Fruit fly (Drosophila melanogaster) whole organism, embryonic: ENCODE measurements around the gene CG42781.

ENCODE experiments used
- Awh ChIP-seq: fragments of 200-800 bp; sonication (Bioruptor generic); IDR thresholded peaks from 2 replicates; pipeline ENCODE4, ENCODE4 v1.3.6; 2022; ENCODE audit warnings: missing biosample characterization, missing genetic modification characterization
- CG10543 ChIP-seq: fragments of 200-800 bp; sonication (Bioruptor generic); optimal IDR thresholded peaks from 3 replicates; lab custom pipeline; 2017; ENCODE audit warnings: missing biosample characterization, mild to moderate bottlenecking, missing genetic modification characterization, moderate library complexity
- CG12155 ChIP-seq: fragments of 200-800 bp; sonication (Bioruptor generic); optimal IDR thresholded peaks from 3 replicates; lab custom pipeline; 2016; ENCODE audit warnings: missing biosample characterization, missing genetic modification characterization
- CG12219 ChIP-seq: fragments of 200-800 bp; sonication (Bioruptor generic); optimal IDR thresholded peaks from 3 replicates; lab custom pipeline; 2018; ENCODE audit warnings: missing biosample characterization, mild to moderate bottlenecking, missing genetic modification characterization
- CG13624 ChIP-seq: fragments of 200-800 bp; sonication (Bioruptor generic); optimal IDR thresholded peaks from 2 replicates; lab custom pipeline; 2016; ENCODE audit warnings: missing biosample characterization, missing genetic modification characterization
- CG14441 ChIP-seq: fragments of 200-800 bp; sonication (Bioruptor generic); IDR thresholded peaks from 2 replicates; pipeline ENCODE4 v1.3.6; 2022; ENCODE audit warnings: missing biosample characterization, missing genetic modification characterization
- CG18262 ChIP-seq: fragments of 200-800 bp; optimal IDR thresholded peaks from 3 replicates; lab custom pipeline; 2019; ENCODE audit warnings: missing biosample characterization, mild to moderate bottlenecking, missing genetic modification characterization, moderate library complexity
- CG2678 ChIP-seq: fragments of 200-800 bp; sonication (Bioruptor generic); optimal IDR thresholded peaks from 3 replicates; lab custom pipeline; 2019; ENCODE audit warnings: missing biosample characterization, mild to moderate bottlenecking, missing genetic modification characterization, moderate library complexity
- CG3407 ChIP-seq: fragments of 200-800 bp; sonication (Bioruptor generic); optimal IDR thresholded peaks from 2 replicates; lab custom pipeline; 2018; ENCODE audit warnings: missing biosample characterization, mild to moderate bottlenecking, missing genetic modification characterization
- CG34422 ChIP-seq: fragments of 200-800 bp; sonication (Bioruptor generic); IDR thresholded peaks from 3 replicates; pipeline ENCODE4 v1.3.6; 2022; ENCODE audit warnings: missing biosample characterization, missing genetic modification characterization
- CG4424 ChIP-seq: fragments of 200-800 bp; sonication (Bioruptor generic); optimal IDR thresholded peaks from 3 replicates; lab custom pipeline; 2016; ENCODE audit warnings: missing biosample characterization, missing genetic modification characterization
- CG6272 ChIP-seq: fragments of 200-800 bp; sonication (Bioruptor generic); IDR thresholded peaks from 2 replicates; pipeline ENCODE4 v1.3.6; 2022; ENCODE audit warnings: missing biosample characterization, missing genetic modification characterization
- CG6765 ChIP-seq: fragments of 200-800 bp; sonication (Bioruptor generic); optimal IDR thresholded peaks from 3 replicates; lab custom pipeline; 2017; ENCODE audit warnings: missing biosample characterization, mild to moderate bottlenecking, missing genetic modification characterization
- CG6791 ChIP-seq: fragments of 200-800 bp; sonication (Bioruptor generic); IDR thresholded peaks from 3 replicates; pipeline ENCODE4 v1.3.6; 2022; ENCODE audit warnings: missing biosample characterization, missing genetic modification characterization; ENCODE audit not compliant: partially characterized antibody
- CG7963 ChIP-seq: fragments of 200-800 bp; sonication (Bioruptor generic); IDR thresholded peaks from 3 replicates; pipeline ENCODE4 v1.3.6; 2022; ENCODE audit warnings: missing biosample characterization, missing genetic modification characterization; ENCODE audit not compliant: partially characterized antibody
- CG8359 ChIP-seq: fragments of 200-800 bp; sonication (Bioruptor generic); optimal IDR thresholded peaks from 2 replicates; lab custom pipeline; 2017; ENCODE audit warnings: missing biosample characterization, mild to moderate bottlenecking, missing genetic modification characterization, borderline replicate concordance
- D ChIP-seq, 2 experiments: fragments of 200-800 bp in 1 of 2; fragments of >200 bp in 1 of 2; sonication (Bioruptor generic) in 1 of 2; optimal IDR thresholded peaks; 2 replicates in 1 of 2; 3 replicates in 1 of 2; lab custom pipeline; 2017; ENCODE audit warnings: mild to moderate bottlenecking in 1 of 2, missing biosample characterization in 1 of 2, missing genetic modification characterization in 1 of 2, missing genetic modification reagents in 1 of 2
- D19A ChIP-seq: fragments of 200-800 bp; optimal IDR thresholded peaks from 3 replicates; lab custom pipeline; 2019; ENCODE audit warnings: missing biosample characterization, mild to moderate bottlenecking, missing genetic modification characterization, moderate library complexity
- Dfd ChIP-seq, 2 experiments: fragments of >200 bp; optimal IDR thresholded peaks; 2 replicates each; lab custom pipeline; 2017; ENCODE audit warnings: missing biosample characterization in 2 of 2, missing genetic modification characterization in 2 of 2
- Drgx ChIP-seq: fragments of 200-800 bp; sonication (Bioruptor generic); IDR thresholded peaks from 2 replicates; pipeline ENCODE4 v1.3.6; 2022; ENCODE audit warnings: missing biosample characterization, missing genetic modification characterization
- Gug ChIP-seq: fragments of 200-800 bp; sonication (Bioruptor generic); IDR thresholded peaks from 4 replicates; pipeline ENCODE4 v1.3.6; 2022; ENCODE audit warnings: missing biosample characterization, missing genetic modification characterization
- HLH54F ChIP-seq: fragments of 200-800 bp; sonication (Bioruptor generic); optimal IDR thresholded peaks from 3 replicates; lab custom pipeline; 2016; ENCODE audit warnings: missing biosample characterization, missing genetic modification characterization
- HLHmδ ChIP-seq: fragments of 200-800 bp; sonication (Bioruptor generic); optimal IDR thresholded peaks from 2 replicates; lab custom pipeline; 2018; ENCODE audit warnings: missing biosample characterization, mild to moderate bottlenecking, missing genetic modification characterization, moderate library complexity
- Hmr ChIP-seq: fragments of 200-800 bp; sonication (Bioruptor generic); optimal IDR thresholded peaks from 3 replicates; lab custom pipeline; 2017; ENCODE audit warnings: mild to moderate bottlenecking, missing biosample characterization, missing genetic modification reagents, missing genetic modification characterization
- Hr51 ChIP-seq, 2 experiments: fragments of 200-800 bp; sonication (Bioruptor generic); optimal IDR thresholded peaks; 2 replicates in 1 of 2; 3 replicates in 1 of 2; lab custom pipeline; 2016 to 2018; ENCODE audit warnings: missing biosample characterization in 2 of 2, missing genetic modification characterization in 2 of 2, mild to moderate bottlenecking in 1 of 2, moderate library complexity in 1 of 2
- Kr ChIP-seq: fragments of 200-800 bp; sonication (Bioruptor generic); optimal IDR thresholded peaks from 2 replicates; lab custom pipeline; 2017; ENCODE audit warnings: missing biosample characterization, mild to moderate bottlenecking, missing genetic modification characterization
- Side ChIP-seq: fragments of 200-800 bp; sonication (Bioruptor generic); optimal IDR thresholded peaks from 2 replicates; lab custom pipeline; 2016; ENCODE audit warnings: missing biosample characterization, missing genetic modification characterization
- Sry-β ChIP-seq: fragments of 200-800 bp; sonication (Bioruptor generic); optimal IDR thresholded peaks from 2 replicates; lab custom pipeline; 2018; ENCODE audit warnings: missing biosample characterization, mild to moderate bottlenecking, missing genetic modification characterization, moderate library complexity
- Vsx1 ChIP-seq: fragments of 200-800 bp; sonication (Bioruptor generic); optimal IDR thresholded peaks from 2 replicates; lab custom pipeline; 2017; ENCODE audit warnings: missing biosample characterization, mild to moderate bottlenecking, missing genetic modification characterization, missing genetic modification reagents
- ac ChIP-seq: fragments of 200-800 bp; sonication (Bioruptor generic); optimal IDR thresholded peaks from 3 replicates; lab custom pipeline; 2017; ENCODE audit warnings: missing biosample characterization, mild to moderate bottlenecking, missing genetic modification characterization
- bowl ChIP-seq: fragments of 200-800 bp; sonication (Bioruptor generic); IDR thresholded peaks from 2 replicates; pipeline ENCODE4 v1.3.6; 2022; ENCODE audit warnings: missing biosample characterization, missing genetic modification characterization
- br ChIP-seq: fragments of >200 bp; optimal IDR thresholded peaks from 2 replicates; lab custom pipeline; 2017
- corto ChIP-seq: fragments of 200-800 bp; sonication (Bioruptor generic); optimal IDR thresholded peaks from 2 replicates; lab custom pipeline; 2016; ENCODE audit warnings: missing biosample characterization, mild to moderate bottlenecking, missing genetic modification characterization, moderate library complexity
- esg ChIP-seq: fragments of 200-800 bp; sonication (Bioruptor generic); conservative IDR thresholded peaks from 2 replicates; pipeline ENCODE4 v1.3.6; 2022; ENCODE audit warnings: missing biosample characterization, missing genetic modification characterization
- eve ChIP-seq, 2 experiments: fragments of >200 bp; optimal IDR thresholded peaks; 2 replicates each; lab custom pipeline; 2017; ENCODE audit warnings: missing biosample characterization in 2 of 2, missing genetic modification characterization in 2 of 2
- fd102C ChIP-seq: fragments of 200-800 bp; sonication (Bioruptor generic); optimal IDR thresholded peaks from 2 replicates; lab custom pipeline; 2018; ENCODE audit warnings: missing biosample characterization, mild to moderate bottlenecking, missing genetic modification characterization, moderate library complexity
- gem ChIP-seq: fragments of 200-800 bp; sonication (Bioruptor generic); optimal IDR thresholded peaks from 2 replicates; lab custom pipeline; 2019; ENCODE audit warnings: missing biosample characterization, mild to moderate bottlenecking, missing genetic modification characterization, moderate library complexity
- gfzf ChIP-seq: fragments of 200-800 bp; sonication (Bioruptor generic); optimal IDR thresholded peaks from 2 replicates; lab custom pipeline; 2016; ENCODE audit warnings: missing biosample characterization, mild to moderate bottlenecking, missing genetic modification characterization, moderate library complexity
- jumu ChIP-seq: fragments of 200-800 bp; sonication (Bioruptor generic); optimal IDR thresholded peaks from 3 replicates; lab custom pipeline; 2016; ENCODE audit warnings: missing biosample characterization, missing genetic modification characterization
- ken ChIP-seq: fragments of 200-800 bp; sonication (Bioruptor generic); IDR thresholded peaks from 3 replicates; pipeline ENCODE4 v1.3.6; 2022; ENCODE audit warnings: missing biosample characterization, missing genetic modification characterization
- lbe ChIP-seq: fragments of 200-800 bp; sonication (Bioruptor generic); optimal IDR thresholded peaks from 2 replicates; lab custom pipeline; 2016; ENCODE audit warnings: missing biosample characterization, mild to moderate bottlenecking, missing genetic modification characterization
- luna ChIP-seq: fragments of 200-800 bp; sonication (Bioruptor generic); optimal IDR thresholded peaks from 2 replicates; lab custom pipeline; 2016; ENCODE audit warnings: missing biosample characterization, missing genetic modification characterization
- mam ChIP-seq: fragments of 200-800 bp; sonication (Bioruptor generic); optimal IDR thresholded peaks from 3 replicates; lab custom pipeline; 2016; ENCODE audit warnings: missing biosample characterization, missing genetic modification characterization
- oc ChIP-seq: fragments of 200-800 bp; sonication (Bioruptor generic); optimal IDR thresholded peaks from 2 replicates; lab custom pipeline; 2018; ENCODE audit warnings: missing biosample characterization, mild to moderate bottlenecking, missing genetic modification characterization, moderate library complexity
- sens-2 ChIP-seq: fragments of 200-800 bp; sonication (Bioruptor generic); IDR thresholded peaks from 2 replicates; pipeline ENCODE4 v1.3.6; 2022; ENCODE audit warnings: missing biosample characterization, missing genetic modification characterization
- slp2 ChIP-seq: fragments of 200-800 bp; sonication (Bioruptor generic); optimal IDR thresholded peaks from 2 replicates; lab custom pipeline; 2016; ENCODE audit warnings: missing biosample characterization, missing genetic modification characterization
- so ChIP-seq: fragments of 200-800 bp; sonication (Bioruptor generic); IDR thresholded peaks from 3 replicates; pipeline ENCODE4 v1.3.6; 2022; ENCODE audit warnings: missing biosample characterization, missing genetic modification characterization
- stc ChIP-seq: fragments of 200-800 bp; sonication (Bioruptor generic); IDR thresholded peaks from 2 replicates; pipeline ENCODE4 v1.3.6; 2022; ENCODE audit warnings: missing biosample characterization, missing genetic modification characterization

Gene CG42781

dm6 chrX:7333858-7334800, 48.7 kb downstream of the CG42781 start (continued):
- TF ChIP-seq CG10543 (GFP tag; lab: Kevin White, UChicago) (no peak), CG3407 (GFP tag; lab: Kevin White, UChicago) (no peak), Vsx1 (GFP tag; lab: Kevin White, UChicago) (no peak), CG7963 (GFP tag; lab: Robert Waterston, UW) (no peak), Gug (peak; percentile 12; the same call in 1 of the 4 replicates), lbe (no peak), jumu (GFP tag; lab: Kevin White, UChicago) (no peak), HLH54F (GFP tag; lab: Kevin White, UChicago) (peak; percentile 42), CG34422 (GFP tag; lab: Robert Waterston, UW) (peak; percentile 44; the same call in 1 of the 3 replicates), CG14441 (peak; percentile 38; the same call in 1 of the 2 replicates), gfzf (GFP tag; lab: Kevin White, UChicago) (no peak), bowl (no peak), Side (GFP tag; lab: Kevin White, UChicago) (no peak), mam (GFP tag; lab: Kevin White, UChicago) (peak; percentile 73), so (GFP tag; lab: Robert Waterston, UW) (no peak), esg (GFP tag; lab: Robert Waterston, UW) (no peak; the same call in 1 of the 2 replicates), D19A (tag; lab: Kevin White, UChicago) (no peak), slp2 (GFP tag; lab: Kevin White, UChicago) (peak; percentile 24), CG12155 (GFP tag; lab: Kevin White, UChicago) (peak; percentile 50), CG6272 (GFP tag; lab: Robert Waterston, UW) (no peak), HLHmδ (GFP tag; lab: Kevin White, UChicago) (no peak), Drgx (GFP tag; lab: Robert Waterston, UW) (peak; percentile 27; the same call in 1 of the 2 replicates), CG12219 (GFP tag; lab: Kevin White, UChicago) (no peak), br (no peak), Sry-β (no peak), CG6765 (no peak), ac (GFP tag; lab: Kevin White, UChicago) (no peak), eve (GFP tag; optimal IDR thresholded peaks at IDR 0.05; lab: Kevin White, UChicago) (no peak), CG6791 (GFP tag; lab: Robert Waterston, UW) (no peak), sens-2 (GFP tag; lab: Robert Waterston, UW) (no peak), ken (no peak), stc (GFP tag; lab: Robert Waterston, UW) (no peak), CG2678 (tag; lab: Kevin White, UChicago) (peak; percentile 31), Hmr (GFP tag; lab: Kevin White, UChicago) (peak; percentile 67), Dfd (GFP tag; optimal IDR thresholded peaks at IDR 0.05; lab: Kevin White, UChicago) (peak in 1 of 2 experiments; percentile 73), oc (tag; lab: Kevin White, UChicago) (no peak), Kr (GFP tag; lab: Kevin White, UChicago) (peak; percentile 59), gem (tag; lab: Kevin White, UChicago) (peak; percentile 52), D (optimal IDR thresholded peaks at IDR 0.05; lab: Kevin White, UChicago) (no peak), D (GFP tag; optimal IDR thresholded peaks at IDR 0.05; lab: Kevin White, UChicago) (no peak), luna (no peak), fd102C (GFP tag; lab: Kevin White, UChicago) (no peak), CG8359 (GFP tag; lab: Kevin White, UChicago) (no peak), CG4424 (GFP tag; lab: Kevin White, UChicago) (no peak), Hr51 (GFP tag; optimal IDR thresholded peaks at IDR 0.05; lab: Kevin White, UChicago) (peak in 1 of 2 experiments; percentile 30), corto (GFP tag; lab: Kevin White, UChicago) (no peak), Awh (GFP tag; lab: Robert Waterston, UW) (no peak), CG13624 (GFP tag; lab: Kevin White, UChicago) (peak; percentile 26), CG18262 (tag; lab: Kevin White, UChicago) (no peak)
